Worm (Caenorhabditis elegans) whole organism, L4 larva: ENCODE measurements around the gene F12E12.6.

Source experiments
- F10B5.3 ChIP-seq: sonication (generic microtip); optimal IDR thresholded peaks from 2 replicates; lab custom pipeline; 2016; ENCODE audit warnings: mild to moderate bottlenecking, missing genetic modification characterization, missing compliant biosample characterization
- T26A8.4 ChIP-seq: fragments of 200-800 bp; sonication (Bioruptor generic); IDR thresholded peaks from 2 replicates; pipeline ENCODE4 v1.3.6; 2022; ENCODE audit warnings: missing genetic modification characterization, missing compliant biosample characterization
- ZK337.2 ChIP-seq: fragments of 200-800 bp; sonication (Bioruptor generic); IDR thresholded peaks from 2 replicates; pipeline ENCODE4 v1.3.6; 2022; ENCODE audit warnings: missing genetic modification reagents, missing genetic modification characterization, missing compliant biosample characterization
- aly-2 ChIP-seq: sonication (generic microtip); optimal IDR thresholded peaks from 2 replicates; lab custom pipeline; 2018; ENCODE audit warnings: missing biosample characterization, missing genetic modification characterization
- ama-1 ChIP-seq: fragments of 150-350 bp; optimal IDR thresholded peaks from 2 replicates; lab custom pipeline; 2014; ENCODE audit warnings: inconsistent platforms, mixed read lengths
- arid-1 ChIP-seq: fragments of 200-800 bp; sonication (Bioruptor generic); conservative IDR thresholded peaks from 2 replicates; pipeline ENCODE4 v1.3.6; 2022; ENCODE audit warnings: missing genetic modification reagents, missing genetic modification characterization, missing compliant biosample characterization
- ctbp-1 ChIP-seq: fragments of 200-800 bp; sonication (Bioruptor generic); IDR thresholded peaks from 2 replicates; pipeline ENCODE4 v1.3.6; 2022; ENCODE audit warnings: missing genetic modification reagents, missing genetic modification characterization, missing compliant biosample characterization
- daf-16 ChIP-seq, 3 experiments: sonication (generic microtip); optimal IDR thresholded peaks; 2 replicates each; lab custom pipeline; 2016 to 2017; ENCODE audit warnings: missing genetic modification characterization in 3 of 3, missing genetic modification reagents in 3 of 3, mild to moderate bottlenecking in 2 of 3, missing compliant biosample characterization in 2 of 3, missing biosample characterization in 1 of 3, moderate library complexity in 1 of 3
- daf-19 ChIP-seq: fragments of 200-800 bp; sonication (Bioruptor generic); conservative IDR thresholded peaks from 2 replicates; pipeline ENCODE4 v1.3.6; 2022; ENCODE audit warnings: missing genetic modification characterization, missing compliant biosample characterization
- daf-8 ChIP-seq: fragments of 200-800 bp; sonication (Bioruptor generic); IDR thresholded peaks from 2 replicates; pipeline ENCODE4 v1.3.6; 2022; ENCODE audit warnings: missing genetic modification characterization, missing compliant biosample characterization
- gei-8 ChIP-seq: fragments of 200-800 bp; sonication (Bioruptor generic); optimal IDR thresholded peaks from 2 replicates; lab custom pipeline; 2018; ENCODE audit warnings: mild to moderate bottlenecking, missing genetic modification characterization, missing compliant biosample characterization
- hif-1 ChIP-seq, 2 experiments: sonication (generic microtip); optimal IDR thresholded peaks; 2 replicates each; lab custom pipeline; 2016 to 2017; ENCODE audit warnings: missing compliant biosample characterization in 2 of 2, missing genetic modification characterization in 2 of 2, missing genetic modification reagents in 2 of 2, missing genotype in 2 of 2, mild to moderate bottlenecking in 1 of 2
- hlh-11 ChIP-seq: fragments of 200-800 bp; sonication (Bioruptor generic); optimal IDR thresholded peaks from 2 replicates; lab custom pipeline; 2018; ENCODE audit warnings: mild to moderate bottlenecking, missing genetic modification characterization, missing compliant biosample characterization
- hlh-30 ChIP-seq: sonication (generic microtip); optimal IDR thresholded peaks from 2 replicates; lab custom pipeline; 2017; ENCODE audit warnings: antibody characterized with exemption, mild to moderate bottlenecking, missing genetic modification characterization, missing compliant biosample characterization; ENCODE audit not compliant: insufficient read depth
- jun-1 ChIP-seq: fragments of 150-350 bp; optimal IDR thresholded peaks from 2 replicates; lab custom pipeline; 2014; ENCODE audit warnings: missing biosample characterization, missing genetic modification reagents, missing genetic modification characterization
- lin-15B ChIP-seq: fragments of 150-350 bp; sonication (generic microtip); optimal IDR thresholded peaks from 3 replicates; lab custom pipeline; 2014; ENCODE audit warnings: missing biosample characterization, missing genetic modification characterization
- lin-38 ChIP-seq: fragments of 200-800 bp; sonication (Bioruptor generic); IDR thresholded peaks from 2 replicates; pipeline ENCODE4 v1.3.6; 2022; ENCODE audit warnings: missing genetic modification reagents, missing genetic modification characterization, missing compliant biosample characterization
- lin-39 ChIP-seq: fragments of 150-350 bp; optimal IDR thresholded peaks from 2 replicates; lab custom pipeline; 2014; ENCODE audit warnings: missing biosample characterization, missing genetic modification reagents, missing genetic modification characterization
- mes-2 ChIP-seq: sonication (generic microtip); optimal IDR thresholded peaks from 2 replicates; lab custom pipeline; 2016; ENCODE audit warnings: missing genotype, mild to moderate bottlenecking, missing genetic modification characterization, missing compliant biosample characterization; ENCODE audit not compliant: poor library complexity, severe bottlenecking
- mxl-3 ChIP-seq: fragments of 200-800 bp; sonication (Bioruptor generic); optimal IDR thresholded peaks from 2 replicates; lab custom pipeline; 2018; ENCODE audit warnings: mild to moderate bottlenecking, missing genetic modification characterization, missing compliant biosample characterization
- nhr-111 ChIP-seq: fragments of 200-800 bp; sonication (Bioruptor generic); optimal IDR thresholded peaks from 2 replicates; lab custom pipeline; 2018; ENCODE audit warnings: mild to moderate bottlenecking, missing genetic modification characterization, missing compliant biosample characterization
- nhr-237 ChIP-seq: sonication (generic microtip); optimal IDR thresholded peaks from 2 replicates; lab custom pipeline; 2017; ENCODE audit warnings: missing biosample characterization, missing genetic modification characterization
- nhr-25 ChIP-seq: sonication (generic microtip); optimal IDR thresholded peaks from 2 replicates; lab custom pipeline; 2017; ENCODE audit warnings: missing genetic modification characterization, mild to moderate bottlenecking, missing compliant biosample characterization, antibody characterized with exemption, moderate library complexity, borderline replicate concordance; ENCODE audit not compliant: insufficient read depth
- nhr-28 ChIP-seq: fragments of 150-350 bp; optimal IDR thresholded peaks from 2 replicates; lab custom pipeline; 2014; ENCODE audit warnings: missing biosample characterization, missing genetic modification characterization
- nhr-41 ChIP-seq: fragments of 200-800 bp; sonication (Bioruptor generic); IDR thresholded peaks from 2 replicates; pipeline ENCODE4 v1.3.6; 2022; ENCODE audit warnings: missing genetic modification reagents, missing genetic modification characterization, missing compliant biosample characterization
- nhr-42 ChIP-seq: fragments of 200-800 bp; sonication (Bioruptor generic); IDR thresholded peaks from 2 replicates; pipeline ENCODE4 v1.3.6; 2022; ENCODE audit warnings: missing genetic modification characterization, missing compliant biosample characterization
- nhr-48 ChIP-seq: sonication (generic microtip); optimal IDR thresholded peaks from 2 replicates; lab custom pipeline; 2016; ENCODE audit warnings: mild to moderate bottlenecking, missing genetic modification characterization, missing compliant biosample characterization
- pha-4 ChIP-seq, 2 experiments: fragments of 150-350 bp in 1 of 2; fragments of 200-800 bp in 1 of 2; sonication (Bioruptor generic) in 1 of 2; IDR thresholded peaks in 1 of 2; optimal IDR thresholded peaks in 1 of 2; 2 replicates each; pipeline versions ENCODE4 v1.3.6 to Lab custom; 2014 to 2022; ENCODE audit warnings: missing genetic modification characterization in 2 of 2, missing genetic modification reagents in 2 of 2, missing biosample characterization in 1 of 2, missing compliant biosample characterization in 1 of 2
- pqm-1 ChIP-seq: sonication (generic microtip); optimal IDR thresholded peaks from 2 replicates; lab custom pipeline; 2017; ENCODE audit warnings: missing biosample characterization, missing genetic modification characterization
- rbr-2 ChIP-seq: sonication (generic microtip); optimal IDR thresholded peaks from 2 replicates; lab custom pipeline; 2016; ENCODE audit warnings: missing genotype, missing genetic modification characterization, missing compliant biosample characterization
- saeg-2 ChIP-seq: fragments of 200-800 bp; sonication (Bioruptor generic); IDR thresholded peaks from 2 replicates; pipeline ENCODE4 v1.3.6; 2022; ENCODE audit warnings: missing genetic modification reagents, missing genetic modification characterization, missing compliant biosample characterization
- set-16 ChIP-seq: fragments of 200-800 bp; sonication (Bioruptor generic); IDR thresholded peaks from 2 replicates; pipeline ENCODE4 v1.3.6; 2022; ENCODE audit warnings: missing genetic modification reagents, missing genetic modification characterization, missing compliant biosample characterization
- skn-1 ChIP-seq: fragments of 150-350 bp; optimal IDR thresholded peaks from 2 replicates; lab custom pipeline; 2014; ENCODE audit warnings: missing biosample characterization, missing genetic modification characterization
- snpc-1.2 ChIP-seq: fragments of 200-800 bp; sonication (Bioruptor generic); IDR thresholded peaks from 2 replicates; pipeline ENCODE4 v1.3.6; 2022; ENCODE audit warnings: missing genetic modification reagents, missing genetic modification characterization, missing compliant biosample characterization
- snpc-4 ChIP-seq: fragments of 150-350 bp; optimal IDR thresholded peaks from 2 replicates; lab custom pipeline; 2014; ENCODE audit warnings: missing biosample characterization, missing genetic modification characterization
- spr-3 ChIP-seq: fragments of 200-800 bp; sonication (Bioruptor generic); optimal IDR thresholded peaks from 2 replicates; lab custom pipeline; 2018; ENCODE audit warnings: mild to moderate bottlenecking, missing genetic modification characterization, missing compliant biosample characterization
- tag-97 ChIP-seq: fragments of 200-800 bp; sonication (Bioruptor generic); IDR thresholded peaks from 2 replicates; pipeline ENCODE4 v1.3.6; 2022; ENCODE audit warnings: missing genetic modification characterization, missing compliant biosample characterization
- unc-39 ChIP-seq: sonication (generic microtip); optimal IDR thresholded peaks from 2 replicates; lab custom pipeline; 2017; ENCODE audit warnings: missing biosample characterization, missing genetic modification characterization
- unc-62 ChIP-seq, 3 experiments: fragments of 150-350 bp in 1 of 3; sonication (generic microtip); optimal IDR thresholded peaks in 2 of 3; peaks in 1 of 3; 1 replicate in 1 of 3; 2 replicates in 2 of 3; lab custom pipeline; 2014 to 2017; ENCODE audit warnings: missing biosample characterization in 3 of 3, missing genetic modification characterization in 3 of 3, missing genetic modification reagents in 3 of 3, missing genotype in 1 of 3
- zfp-2 ChIP-seq: sonication (generic microtip); optimal IDR thresholded peaks from 2 replicates; lab custom pipeline; 2016; ENCODE audit warnings: mild to moderate bottlenecking, missing genetic modification characterization, missing compliant biosample characterization
- zip-11 ChIP-seq: fragments of 200-800 bp; sonication (Bioruptor generic); IDR thresholded peaks from 2 replicates; pipeline ENCODE4 v1.3.6; 2022; ENCODE audit warnings: missing genetic modification characterization, missing compliant biosample characterization
- zip-2 ChIP-seq: fragments of 150-350 bp; optimal IDR thresholded peaks from 2 replicates; lab custom pipeline; 2014; ENCODE audit warnings: missing biosample characterization, missing genetic modification characterization

F12E12.6 gene

DNA sequence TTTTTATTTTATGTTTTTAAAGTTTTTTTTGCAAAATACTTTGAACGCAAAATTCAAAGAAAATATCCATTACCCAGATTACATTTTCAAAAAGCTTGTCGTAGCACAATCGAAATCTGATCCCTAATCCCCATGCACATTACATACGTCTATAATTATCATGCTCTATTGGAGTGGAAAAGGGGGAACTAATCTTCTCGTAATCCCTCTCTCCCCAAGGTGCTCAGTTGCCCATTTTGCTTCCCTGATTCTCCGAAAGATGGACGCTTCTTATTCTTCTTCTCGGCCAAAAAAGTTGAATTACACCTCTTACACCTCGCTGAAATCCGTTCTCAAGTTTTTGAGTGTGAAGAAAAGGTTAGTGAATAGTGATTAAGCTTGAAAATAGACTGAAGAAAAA lies 25.7 kb downstream of the F12E12.6 start, which contains the start of gene fbxc-53:
fbxc-53 (plus strand) TSS at position 245 of the 400 bp plus-strand sequence.
- TF ChIP-seq zfp-2 (tag; lab: Kevin White, UChicago) (no peak), snpc-4 (no peak), set-16 (GFP tag; lab: Robert Waterston, UW) (no peak), lin-15B (no peak), jun-1 (no peak), hlh-30 (tag; lab: Kevin White, UChicago) (no peak), daf-19 (GFP tag; lab: Robert Waterston, UW) (no peak), saeg-2 (no peak), lin-39 (tag; lab: Kevin White, UChicago) (no peak), ZK337.2 (GFP tag; lab: Robert Waterston, UW) (no peak)

DNA sequence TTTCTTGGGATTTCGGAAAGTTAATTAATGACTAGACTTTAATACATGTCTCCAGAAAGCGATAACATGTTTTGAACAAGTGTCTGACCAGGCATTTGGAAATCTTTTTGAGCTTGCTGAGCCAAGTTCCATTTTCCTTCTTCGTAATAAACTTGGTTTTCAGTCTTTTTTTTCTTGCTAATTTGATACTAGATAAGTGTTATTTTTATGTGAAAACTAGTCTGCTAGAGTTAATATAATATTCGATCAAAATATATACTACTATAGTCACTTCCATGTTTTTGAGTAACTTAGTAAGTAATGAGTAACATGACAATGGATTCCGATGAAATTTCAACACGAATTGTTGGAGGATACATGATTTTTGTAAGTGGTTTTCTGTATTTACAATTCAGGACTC lies 27.5 kb downstream of the F12E12.6 start, which contains the start of gene srx-110:
srx-110 (plus strand) TSS at position 301 of the 400 bp plus-strand sequence.
- TF ChIP-seq skn-1 (no peak), unc-62 (GFP tag; optimal IDR thresholded peaks at IDR 0.05 in 1 of 2; lab: Kevin White, UChicago) (peak in 1 of 2 experiments; percentile 17), unc-62 (tag; optimal IDR thresholded peaks at IDR 0.05; lab: Kevin White, UChicago) (no peak)

DNA sequence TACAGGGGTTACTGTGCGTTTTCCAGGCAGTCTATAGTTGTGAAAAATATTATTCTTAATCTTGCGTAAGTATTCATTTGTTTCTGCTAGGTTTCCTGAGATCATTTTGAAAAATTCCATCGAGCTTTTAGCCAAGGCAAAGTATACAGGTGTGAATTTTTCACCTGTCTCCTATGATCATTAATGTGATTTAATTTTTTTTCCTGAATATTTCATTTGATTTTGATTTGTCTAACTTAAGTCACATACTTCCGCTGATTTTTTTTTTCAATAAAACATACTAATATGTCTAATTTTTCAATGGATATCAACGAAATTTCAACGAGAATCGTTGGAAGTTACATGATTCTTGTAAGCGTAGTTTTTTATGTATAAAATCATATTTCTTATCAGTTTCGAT lies 31.4 kb downstream of the F12E12.6 start, which contains the start of gene srx-108:
srx-108 (plus strand) TSS at position 301 of the 400 bp plus-strand sequence.
- TF ChIP-seq ama-1 (lab: Kevin White, UChicago) = no peak
- TF ChIP-seq zfp-2 (tag; lab: Kevin White, UChicago) = no peak
- no peak for TF ChIP-seq daf-16 (GFP tag; optimal IDR thresholded peaks at IDR 0.05; lab: Kevin White, UChicago)
- TF ChIP-seq daf-16 (tag; optimal IDR thresholded peaks at IDR 0.05; lab: Kevin White, UChicago) = no peak
- no peak for TF ChIP-seq gei-8 (GFP tag; lab: Kevin White, UChicago)
- no peak for TF ChIP-seq spr-3 (GFP tag; lab: Kevin White, UChicago)
- TF ChIP-seq unc-39 = no peak
- no peak for TF ChIP-seq nhr-28 (tag; lab: Kevin White, UChicago)
- TF ChIP-seq nhr-41 (GFP tag; lab: Robert Waterston, UW) = no peak
- TF ChIP-seq hlh-11 (tag; lab: Kevin White, UChicago) = no peak
- TF ChIP-seq nhr-237 (tag; lab: Kevin White, UChicago) = no peak
- no peak for TF ChIP-seq ctbp-1 (GFP tag; lab: Robert Waterston, UW)
- no peak for TF ChIP-seq jun-1
- TF ChIP-seq rbr-2 (tag; lab: Kevin White, UChicago) = no peak
- no peak for TF ChIP-seq zip-11 (GFP tag; lab: Robert Waterston, UW)
- TF ChIP-seq snpc-1.2 (GFP tag; lab: Robert Waterston, UW) = no peak
- no peak for TF ChIP-seq daf-19 (GFP tag; lab: Robert Waterston, UW)
- no peak for TF ChIP-seq pha-4 (GFP tag; IDR thresholded peaks at IDR 0.05; lab: Robert Waterston, UW)
- TF ChIP-seq pha-4 (tag; optimal IDR thresholded peaks at IDR 0.05; lab: Kevin White, UChicago) = no peak
- no peak for TF ChIP-seq hif-1 (tag; optimal IDR thresholded peaks at IDR 0.05; lab: Kevin White, UChicago)
- no peak for TF ChIP-seq lin-38 (GFP tag; lab: Robert Waterston, UW)
- TF ChIP-seq nhr-25 (tag; lab: Kevin White, UChicago) = no peak

DNA sequence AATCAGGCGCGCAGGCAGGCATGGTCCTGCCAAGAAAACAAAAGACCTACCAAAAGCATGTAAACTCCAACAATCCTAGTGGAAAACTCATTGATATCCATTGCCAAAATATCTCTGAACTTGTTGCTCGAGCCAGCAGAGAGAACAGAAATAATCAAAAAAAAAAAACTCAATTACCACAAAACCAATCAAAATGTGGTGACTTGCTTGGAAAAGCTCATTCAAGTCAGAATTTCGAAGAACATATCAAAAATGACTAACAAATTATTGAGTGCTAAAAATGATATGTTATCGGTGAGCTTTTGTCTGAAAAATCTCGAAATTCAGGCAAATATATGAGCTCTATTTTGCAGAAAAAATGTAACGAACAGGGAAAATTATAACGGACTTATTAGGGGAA lies 35.4 kb downstream of the F12E12.6 start, which contains the start of gene srx-105:
srx-105 (minus strand) TSS at position 101 of the 400 bp plus-strand sequence.
- TF ChIP-seq zip-2 (tag; lab: Kevin White, UChicago) (no peak), nhr-111 (GFP tag; lab: Kevin White, UChicago) (no peak), daf-19 (GFP tag; lab: Robert Waterston, UW) (no peak), nhr-48 (tag; lab: Kevin White, UChicago) (no peak), nhr-42 (no peak), mxl-3 (no peak), unc-62 (GFP tag; optimal IDR thresholded peaks at IDR 0.05 in 1 of 2; lab: Kevin White, UChicago) (no peak), unc-62 (tag; optimal IDR thresholded peaks at IDR 0.05; lab: Kevin White, UChicago) (no peak), F10B5.3 (tag; lab: Kevin White, UChicago) (no peak), mes-2 (no peak), arid-1 (no peak), tag-97 (GFP tag; lab: Robert Waterston, UW) (no peak), hlh-30 (tag; lab: Kevin White, UChicago) (no peak), pqm-1 (tag; lab: Kevin White, UChicago) (no peak), T26A8.4 (GFP tag; lab: Robert Waterston, UW) (no peak), daf-8 (GFP tag; lab: Robert Waterston, UW) (no peak), aly-2 (tag; lab: Kevin White, UChicago) (no peak)
